Fruit fly (Drosophila melanogaster): Measurements from ENCODE around the gene CG13856.

Gene CG13856

DNA sequence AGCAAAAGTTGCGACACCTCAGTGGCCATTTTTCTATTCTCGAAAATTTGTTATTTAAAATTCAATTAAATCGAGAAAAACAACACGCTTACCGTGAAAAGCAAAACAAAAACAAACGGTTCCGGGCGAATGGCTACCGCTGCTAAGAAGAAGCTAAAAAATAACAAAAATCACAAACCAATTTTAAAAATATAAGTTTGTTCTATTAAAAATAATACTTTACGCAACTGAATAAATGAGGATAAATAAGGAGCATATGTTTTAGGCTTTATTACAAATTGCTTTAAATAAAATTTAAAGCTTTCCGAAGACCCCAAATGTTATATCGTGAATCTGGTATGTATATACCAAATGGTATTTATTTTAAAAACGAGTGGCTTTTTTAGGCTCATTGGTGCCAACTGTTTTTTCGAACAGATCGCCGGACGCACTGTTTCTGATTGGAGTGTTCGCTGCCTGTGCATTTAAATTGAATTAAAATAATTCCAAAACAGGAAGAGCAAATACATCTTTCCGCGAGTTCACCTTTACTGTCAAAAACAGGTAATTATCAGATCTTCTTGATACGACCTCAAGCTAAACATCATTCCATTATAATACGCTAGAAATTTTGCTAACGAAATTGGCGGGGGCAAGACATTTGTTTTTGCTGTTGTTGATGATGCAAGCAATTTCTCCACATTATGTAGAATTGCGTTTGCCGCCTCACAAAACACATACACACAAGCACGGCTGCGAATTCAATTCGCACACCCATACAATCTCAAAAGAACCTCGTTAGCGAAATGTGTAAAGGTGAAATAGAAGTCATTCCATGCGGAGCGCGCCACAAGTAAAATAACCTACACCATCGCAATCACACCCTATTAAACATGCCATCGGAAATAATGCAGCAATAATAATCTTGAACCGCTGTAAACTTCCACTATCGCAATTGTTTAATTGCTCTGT is 35.1 kb upstream of the CG13856 start, which contains the start of the genes Polr3F and PyK (continued):
- TF ChIP-seq dmrt99B (tag; optimal IDR thresholded peaks at IDR 0.05) (peak; percentile 3), CG11504 (tag; optimal IDR thresholded peaks at IDR 0.05) (peak; percentile 49), wek (GFP tag; optimal IDR thresholded peaks at IDR 0.05) (peak; percentile 96), CG16863 (GFP tag; optimal IDR thresholded peaks at IDR 0.05) (peak; percentile 3), abd-A (tag; optimal IDR thresholded peaks at IDR 0.05) (peak; percentile 29), CG18476 (GFP tag; optimal IDR thresholded peaks at IDR 0.05) (peak; percentile 24), slou (GFP tag; optimal IDR thresholded peaks at IDR 0.05) (no peak), Sox102F (GFP tag; optimal IDR thresholded peaks at IDR 0.05) (peak; percentile 30), CG10979 (tag; optimal IDR thresholded peaks at IDR 0.05) (peak; percentile 1), CG18262 (tag; optimal IDR thresholded peaks at IDR 0.05) (peak; percentile 34), lbe (GFP tag; optimal IDR thresholded peaks at IDR 0.05) (peak; percentile 32), Atf6 (GFP tag; IDR thresholded peaks at IDR 0.05) (peak; percentile 48; the same call in 1 of the 2 replicates), hbn (GFP tag; IDR thresholded peaks at IDR 0.05; ENCODE audit: partially characterized antibody) (0 out of 2 replicates have a peak, but pooled peaks have one; percentile 36), chm (GFP tag; IDR thresholded peaks at IDR 0.05) (no peak), wor (GFP tag; IDR thresholded peaks at IDR 0.05) (no peak), D19A (tag; optimal IDR thresholded peaks at IDR 0.05) (peak; percentile 7), CG33213 (GFP tag; optimal IDR thresholded peaks at IDR 0.05) (no peak), Antp (GFP tag; optimal IDR thresholded peaks at IDR 0.05) (no peak), trem (tag; optimal IDR thresholded peaks at IDR 0.05) (peak; percentile 57), CkIIα-i1 (GFP tag; IDR thresholded peaks at IDR 0.05) (no peak), HmgD (GFP tag; optimal IDR thresholded peaks at IDR 0.05) (no peak), CG4360 (GFP tag; IDR thresholded peaks at IDR 0.05) (no peak), repo (GFP tag; optimal IDR thresholded peaks at IDR 0.05) (no peak), CG17328 (GFP tag; IDR thresholded peaks at IDR 0.05) (peak; percentile 31; the same call in 1 of the 2 replicates), stwl (tag; optimal IDR thresholded peaks at IDR 0.05) (peak; percentile 55), CG3065 (GFP tag; optimal IDR thresholded peaks at IDR 0.05) (no peak), CG10366 (GFP tag; IDR thresholded peaks at IDR 0.05) (no peak), cg (GFP tag; optimal IDR thresholded peaks at IDR 0.05) (peak; percentile 25), pzg (GFP tag; optimal IDR thresholded peaks at IDR 0.05) (peak; percentile 60), Jarid2 (GFP tag; optimal IDR thresholded peaks at IDR 0.05) (peak; percentile 64), CG12104 (GFP tag; optimal IDR thresholded peaks at IDR 0.05) (peak; percentile 29), nmo (GFP tag; optimal IDR thresholded peaks at IDR 0.05) (peak; percentile 54), crp (GFP tag; optimal IDR thresholded peaks at IDR 0.05) (peak in 1 of 2 experiments; percentile 65), CG10267 (tag; optimal IDR thresholded peaks at IDR 0.05) (peak; percentile 60), Dek (tag; optimal IDR thresholded peaks at IDR 0.05) (peak; percentile 3), hkb (optimal IDR thresholded peaks at IDR 0.05) (no peak), hkb (GFP tag; IDR thresholded peaks at IDR 0.05) (peak; percentile 28), CG43689 (GFP tag; IDR thresholded peaks at IDR 0.05) (no peak), BtbVII (GFP tag; optimal IDR thresholded peaks at IDR 0.05) (no peak), CG8290 (GFP tag; optimal IDR thresholded peaks at IDR 0.05) (no peak), CG8290 (tag; optimal IDR thresholded peaks at IDR 0.05) (peak in 1 of 2 experiments; percentile 40), NFAT (GFP tag; IDR thresholded peaks at IDR 0.05) (no peak), CoRest (tag; optimal IDR thresholded peaks at IDR 0.05) (peak; percentile 52), Ets97D (GFP tag; optimal IDR thresholded peaks at IDR 0.05) (peak; percentile 36), CG2202 (tag; optimal IDR thresholded peaks at IDR 0.05) (peak; percentile 15), CG17568 (GFP tag; optimal IDR thresholded peaks at IDR 0.05) (peak; percentile 1), CG15514 (GFP tag; optimal IDR thresholded peaks at IDR 0.05) (peak; percentile 66), CG8924 (tag; optimal IDR thresholded peaks at IDR 0.05) (peak; percentile 34)
